Fruit fly (Drosophila melanogaster) whole organism, embryonic: ENCODE results near the gene ksr.

Experiments used
- Ada2b ChIP-seq: fragments of 200-800 bp; sonication (Bioruptor generic); IDR thresholded peaks from 2 replicates; pipeline ENCODE4 v1.3.6; 2022; ENCODE audit warnings: missing biosample characterization, missing genetic modification characterization
- BtbVII ChIP-seq: fragments of 200-800 bp; sonication (Bioruptor generic); optimal IDR thresholded peaks from 3 replicates; lab custom pipeline; 2017; ENCODE audit warnings: missing biosample characterization, mild to moderate bottlenecking, missing genetic modification characterization
- CG11093 ChIP-seq: fragments of 200-800 bp; sonication (Bioruptor generic); IDR thresholded peaks from 3 replicates; pipeline ENCODE4 v1.3.6; 2022; ENCODE audit warnings: missing biosample characterization, missing genetic modification characterization
- CG1233 ChIP-seq: fragments of 200-800 bp; sonication (Bioruptor generic); optimal IDR thresholded peaks from 4 replicates; lab custom pipeline; 2018; ENCODE audit warnings: missing biosample characterization, mild to moderate bottlenecking, missing genetic modification characterization
- CG12659 ChIP-seq: fragments of 200-800 bp; sonication (Bioruptor generic); optimal IDR thresholded peaks from 3 replicates; lab custom pipeline; 2017; ENCODE audit warnings: mild to moderate bottlenecking, missing biosample characterization, missing genetic modification reagents, missing genetic modification characterization
- CG13287 ChIP-seq: fragments of 200-800 bp; sonication (Bioruptor generic); IDR thresholded peaks from 2 replicates; pipeline ENCODE4 v1.3.6; 2022; ENCODE audit warnings: missing biosample characterization, missing genetic modification characterization; ENCODE audit not compliant: partially characterized antibody
- CG14441 ChIP-seq: fragments of 200-800 bp; sonication (Bioruptor generic); IDR thresholded peaks from 2 replicates; pipeline ENCODE4 v1.3.6; 2022; ENCODE audit warnings: missing biosample characterization, missing genetic modification characterization
- CG14710 ChIP-seq: fragments of 200-800 bp; sonication (Bioruptor generic); optimal IDR thresholded peaks from 3 replicates; lab custom pipeline; 2019; ENCODE audit warnings: missing biosample characterization, mild to moderate bottlenecking, missing genetic modification characterization, moderate library complexity
- CG2199 ChIP-seq: fragments of 200-800 bp; sonication (Bioruptor generic); IDR thresholded peaks from 3 replicates; pipeline ENCODE4 v1.3.6; 2022; ENCODE audit warnings: missing biosample characterization, missing genetic modification characterization
- CG2678 ChIP-seq: fragments of 200-800 bp; sonication (Bioruptor generic); optimal IDR thresholded peaks from 3 replicates; lab custom pipeline; 2019; ENCODE audit warnings: missing biosample characterization, mild to moderate bottlenecking, missing genetic modification characterization, moderate library complexity
- CG31224 ChIP-seq: fragments of 200-800 bp; sonication (Bioruptor generic); IDR thresholded peaks from 2 replicates; pipeline ENCODE4 v1.3.6; 2022; ENCODE audit warnings: missing biosample characterization, missing genetic modification characterization
- CG42726 ChIP-seq: fragments of 200-800 bp; sonication (Bioruptor generic); IDR thresholded peaks from 2 replicates; pipeline ENCODE4 v1.3.6; 2022; ENCODE audit warnings: missing biosample characterization, missing genetic modification characterization; ENCODE audit not compliant: partially characterized antibody
- CG5953 ChIP-seq: fragments of 200-800 bp; sonication (Bioruptor generic); IDR thresholded peaks from 2 replicates; pipeline ENCODE4 v1.3.6; 2022; ENCODE audit warnings: missing biosample characterization, missing genetic modification characterization
- CG7372 ChIP-seq: fragments of 200-800 bp; sonication (Bioruptor generic); IDR thresholded peaks from 2 replicates; pipeline ENCODE4 v1.3.6; 2022; ENCODE audit warnings: missing biosample characterization, missing genetic modification characterization
- CG7745 ChIP-seq: fragments of 200-800 bp; sonication (Bioruptor generic); optimal IDR thresholded peaks from 2 replicates; lab custom pipeline; 2018; ENCODE audit warnings: missing biosample characterization, mild to moderate bottlenecking, missing genetic modification characterization, moderate library complexity
- CG7786 ChIP-seq: fragments of 200-800 bp; sonication (Bioruptor generic); optimal IDR thresholded peaks from 2 replicates; lab custom pipeline; 2016; ENCODE audit warnings: missing biosample characterization, missing genetic modification characterization
- CG8765 ChIP-seq: fragments of 200-800 bp; sonication (Bioruptor generic); IDR thresholded peaks from 2 replicates; pipeline ENCODE4 v1.3.6; 2022; ENCODE audit warnings: missing biosample characterization, missing genetic modification characterization
- Chrac-16 ChIP-seq: fragments of 200-800 bp; sonication (Bioruptor generic); optimal IDR thresholded peaks from 3 replicates; lab custom pipeline; 2016; ENCODE audit warnings: missing biosample characterization, missing genetic modification characterization
- Ets65A ChIP-seq: fragments of 200-800 bp; sonication (Bioruptor generic); peaks from one replicate; lab custom pipeline; 2016; ENCODE audit warnings: missing biosample characterization, missing genetic modification characterization
- HLH4C ChIP-seq: fragments of 200-800 bp; sonication (Bioruptor generic); IDR thresholded peaks from 3 replicates; pipeline ENCODE4 v1.3.6; 2022; ENCODE audit warnings: missing biosample characterization, missing genetic modification characterization; ENCODE audit not compliant: partially characterized antibody
- HLHmδ ChIP-seq: fragments of 200-800 bp; sonication (Bioruptor generic); optimal IDR thresholded peaks from 2 replicates; lab custom pipeline; 2018; ENCODE audit warnings: missing biosample characterization, mild to moderate bottlenecking, missing genetic modification characterization, moderate library complexity
- Lhr ChIP-seq: fragments of 200-800 bp; sonication (Bioruptor generic); optimal IDR thresholded peaks from 3 replicates; lab custom pipeline; 2017; ENCODE audit warnings: mild to moderate bottlenecking, missing biosample characterization, missing genetic modification reagents, missing genetic modification characterization
- Lim3 ChIP-seq: fragments of 200-800 bp; sonication (Bioruptor generic); IDR thresholded peaks from 2 replicates; pipeline ENCODE4 v1.3.6; 2022; ENCODE audit warnings: missing biosample characterization, missing genetic modification characterization
- MBD-R2 ChIP-seq: fragments of 200-800 bp; sonication (Bioruptor generic); IDR thresholded peaks from 2 replicates; pipeline ENCODE4 v1.3.6; 2022; ENCODE audit warnings: missing biosample characterization, missing genetic modification characterization
- Pdp1 ChIP-seq, 2 experiments: fragments of 200-800 bp; sonication (Bioruptor generic); optimal IDR thresholded peaks; 3 replicates each; lab custom pipeline; 2016; ENCODE audit warnings: missing biosample characterization in 2 of 2, missing genetic modification characterization in 2 of 2, mild to moderate bottlenecking in 1 of 2, moderate library complexity in 1 of 2
- Ravus ChIP-seq: fragments of 200-800 bp; sonication (Bioruptor generic); IDR thresholded peaks from 2 replicates; pipeline ENCODE4 v1.3.6; 2022; ENCODE audit warnings: missing biosample characterization, missing genetic modification characterization
- Sox102F ChIP-seq: fragments of 200-800 bp; sonication (Bioruptor generic); optimal IDR thresholded peaks from 2 replicates; lab custom pipeline; 2018; ENCODE audit warnings: missing biosample characterization, mild to moderate bottlenecking, missing genetic modification characterization, moderate library complexity
- Xbp1 ChIP-seq: fragments of 200-800 bp; sonication (Bioruptor generic); optimal IDR thresholded peaks from 3 replicates; lab custom pipeline; 2016; ENCODE audit warnings: missing biosample characterization, mild to moderate bottlenecking, missing genetic modification characterization
- az2 ChIP-seq: fragments of 200-800 bp; sonication (Bioruptor generic); optimal IDR thresholded peaks from 3 replicates; lab custom pipeline; 2016; ENCODE audit warnings: missing biosample characterization, missing genetic modification characterization
- btn ChIP-seq: fragments of 200-800 bp; sonication (Bioruptor generic); optimal IDR thresholded peaks from 2 replicates; lab custom pipeline; 2016; ENCODE audit warnings: missing biosample characterization, missing genetic modification characterization
- dati ChIP-seq: fragments of 200-800 bp; sonication (Bioruptor generic); IDR thresholded peaks from 2 replicates; pipeline ENCODE4 v1.3.6; 2022; ENCODE audit warnings: missing biosample characterization, missing genetic modification characterization
- eyg ChIP-seq: fragments of 200-800 bp; sonication (Bioruptor generic); optimal IDR thresholded peaks from 3 replicates; lab custom pipeline; 2016; ENCODE audit warnings: missing biosample characterization, missing genetic modification characterization
- grn ChIP-seq: fragments of 200-800 bp; sonication (Bioruptor generic); optimal IDR thresholded peaks from 3 replicates; lab custom pipeline; 2017; ENCODE audit warnings: missing biosample characterization, missing genetic modification characterization
- insv ChIP-seq, 2 experiments: fragments of 200-800 bp; sonication (Bioruptor generic); optimal IDR thresholded peaks; 3 replicates each; lab custom pipeline; 2016 to 2018; ENCODE audit warnings: missing biosample characterization in 2 of 2, missing genetic modification characterization in 2 of 2
- klu ChIP-seq: fragments of 200-800 bp; sonication (Bioruptor generic); IDR thresholded peaks from 2 replicates; pipeline ENCODE4 v1.3.6; 2022; ENCODE audit warnings: missing biosample characterization, missing genetic modification characterization
- phol ChIP-seq: fragments of 200-800 bp; sonication (Bioruptor generic); optimal IDR thresholded peaks from 3 replicates; lab custom pipeline; 2018; ENCODE audit warnings: missing biosample characterization, mild to moderate bottlenecking, missing genetic modification characterization, moderate library complexity
- scrt ChIP-seq: fragments of 200-800 bp; sonication (Bioruptor generic); optimal IDR thresholded peaks from 2 replicates; lab custom pipeline; 2018; ENCODE audit warnings: missing biosample characterization, mild to moderate bottlenecking, missing genetic modification characterization, moderate library complexity
- ttk ChIP-seq: fragments of 200-800 bp; sonication (Bioruptor generic); IDR thresholded peaks from 2 replicates; pipeline ENCODE4 v2.1.2; 2022; ENCODE audit warnings: missing biosample characterization, missing genetic modification characterization
- vnd ChIP-seq: fragments of 200-800 bp; sonication (Bioruptor generic); IDR thresholded peaks from 3 replicates; pipeline ENCODE4 v1.3.6; 2022; ENCODE audit warnings: missing biosample characterization, missing genetic modification characterization; ENCODE audit not compliant: partially characterized antibody
- wor ChIP-seq: fragments of 200-800 bp; sonication (Bioruptor generic); IDR thresholded peaks from 2 replicates; pipeline ENCODE4 v1.3.6; 2022; ENCODE audit warnings: missing biosample characterization, missing genetic modification characterization
- z ChIP-seq: fragments of 200-800 bp; sonication (Bioruptor generic); IDR thresholded peaks from 3 replicates; pipeline ENCODE4 v1.3.6; 2022; ENCODE audit warnings: missing biosample characterization, missing genetic modification characterization

The ksr gene

dm6 chr3R:5485295-5485718 is 1.6 kb upstream of the ksr start, which contains the start of gene CG31550 (continued):
- peak; percentile 29 for TF ChIP-seq BtbVII (GFP tag; lab: Kevin White, UChicago)
- TF ChIP-seq CG42726 (GFP tag; lab: Robert Waterston, UW) = no peak
- TF ChIP-seq HLHmδ (GFP tag; lab: Kevin White, UChicago) = no peak
- peak; percentile 76 for TF ChIP-seq Chrac-16
- peak; percentile 80 for TF ChIP-seq klu (GFP tag; lab: Robert Waterston, UW)
- no peak for TF ChIP-seq CG7745
- TF ChIP-seq CG5953 (GFP tag; lab: Robert Waterston, UW) = peak; percentile 31; the same call in 1 of the 2 replicates
- TF ChIP-seq wor (GFP tag; lab: Robert Waterston, UW) = peak; percentile 43; the same call in 1 of the 2 replicates
- TF ChIP-seq Ravus (GFP tag; lab: Robert Waterston, UW) = peak; percentile 43
- TF ChIP-seq CG7786 = peak; percentile 62
- TF ChIP-seq CG1233 (GFP tag; lab: Kevin White, UChicago) = peak; percentile 58
- TF ChIP-seq eyg (GFP tag; lab: Kevin White, UChicago) = no peak
- TF ChIP-seq scrt = no peak
- peak; percentile 82 for TF ChIP-seq CG2678 (tag; lab: Kevin White, UChicago)
- TF ChIP-seq CG31224 (GFP tag; lab: Robert Waterston, UW) = peak; percentile 71
- no peak for TF ChIP-seq z (GFP tag; lab: Robert Waterston, UW)
- TF ChIP-seq MBD-R2 = peak; percentile 78
- TF ChIP-seq CG8765 = no peak
- 0 out of 3 replicates have a peak, but pooled peaks have one; percentile 34 for TF ChIP-seq HLH4C (GFP tag; lab: Robert Waterston, UW)
- no peak for TF ChIP-seq dati (GFP tag; lab: Robert Waterston, UW)
- TF ChIP-seq Pdp1 (GFP tag; optimal IDR thresholded peaks at IDR 0.05; lab: Kevin White, UChicago) = peak; percentile 14 to 87
- TF ChIP-seq CG12659 (GFP tag; lab: Kevin White, UChicago) = peak; percentile 76
- peak; percentile 73 for TF ChIP-seq az2 (GFP tag; lab: Kevin White, UChicago)
- peak; percentile 60 for TF ChIP-seq ttk
- no peak for TF ChIP-seq vnd
- peak; percentile 82 for TF ChIP-seq Xbp1 (GFP tag; lab: Kevin White, UChicago)
- TF ChIP-seq CG14710 (tag; lab: Kevin White, UChicago) = peak; percentile 74
- TF ChIP-seq Sox102F = peak; percentile 73
- TF ChIP-seq Lim3 (GFP tag; lab: Robert Waterston, UW) = no peak
- TF ChIP-seq phol (tag; lab: Kevin White, UChicago) = peak; percentile 81
- TF ChIP-seq CG13287 (GFP tag; lab: Robert Waterston, UW) = peak; percentile 46; the same call in 1 of the 2 replicates
- peak; percentile 72 for TF ChIP-seq CG14441
- TF ChIP-seq CG11093 = peak; percentile 62; the same call in 2 of the 3 replicates
- TF ChIP-seq insv (GFP tag; optimal IDR thresholded peaks at IDR 0.05; lab: Kevin White, UChicago) = peak in 1 of 2 experiments; percentile 16
- TF ChIP-seq Lhr (GFP tag; lab: Kevin White, UChicago) = peak; percentile 43
- no peak for TF ChIP-seq CG2199
- 0 out of 2 replicates have a peak, but pooled peaks have one; percentile 55 for TF ChIP-seq CG7372 (GFP tag; lab: Robert Waterston, UW)
- peak; percentile 72 for TF ChIP-seq Ada2b (GFP tag; lab: Robert Waterston, UW)

dm6 chr3R:5482790-5483189 is 916 bp downstream of the ksr start:
- TF ChIP-seq grn (GFP tag; lab: Kevin White, UChicago) (no peak), Ets65A (GFP tag; lab: Kevin White, UChicago) (peak; percentile 82), btn (no peak)
